Fruit fly (Drosophila melanogaster) ovary, adult (tissue): ENCODE measurements around the gene CG13983.
A peak's percentile ranks its signal among the peaks of the same experiment; 100 is the strongest.

Source experiments
- CG17801 ChIP-seq: fragments of 200-800 bp; optimal IDR thresholded peaks from 2 replicates; lab custom pipeline; 2019; ENCODE audit warnings: missing biosample characterization, mild to moderate bottlenecking, missing genetic modification characterization, moderate library complexity; ENCODE audit not compliant: partially characterized antibody

CG13983 gene

dm6 chr2L:6264390-6264789, at the start of gene CG13983:
Gene CG13983, minus strand, starts transcription at chr2L:6264490.
- no peak for TF ChIP-seq CG17801 (GFP tag; lab: Kevin White, UChicago)

DNA sequence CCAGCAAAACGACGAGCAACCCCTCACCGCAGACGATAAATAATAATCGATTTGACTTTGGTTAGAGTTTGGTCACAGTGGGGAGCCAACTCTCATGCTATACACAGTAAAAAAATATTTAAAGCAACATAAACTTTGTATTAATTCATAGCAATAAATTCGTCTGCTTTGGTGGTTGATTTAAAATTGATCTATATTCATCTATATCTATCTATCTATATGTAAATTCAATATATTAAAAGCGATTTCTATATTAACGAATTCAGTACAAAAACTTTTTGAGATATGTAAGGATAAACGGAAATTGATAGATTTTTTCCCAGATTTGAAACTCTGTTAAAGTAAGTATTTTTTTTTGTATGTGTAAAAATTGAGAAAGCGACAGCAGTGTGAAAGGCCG, 45.6 kb upstream of the CG13983 start:
- TF ChIP-seq CG17801 (GFP tag; lab: Kevin White, UChicago): no peak

DNA sequence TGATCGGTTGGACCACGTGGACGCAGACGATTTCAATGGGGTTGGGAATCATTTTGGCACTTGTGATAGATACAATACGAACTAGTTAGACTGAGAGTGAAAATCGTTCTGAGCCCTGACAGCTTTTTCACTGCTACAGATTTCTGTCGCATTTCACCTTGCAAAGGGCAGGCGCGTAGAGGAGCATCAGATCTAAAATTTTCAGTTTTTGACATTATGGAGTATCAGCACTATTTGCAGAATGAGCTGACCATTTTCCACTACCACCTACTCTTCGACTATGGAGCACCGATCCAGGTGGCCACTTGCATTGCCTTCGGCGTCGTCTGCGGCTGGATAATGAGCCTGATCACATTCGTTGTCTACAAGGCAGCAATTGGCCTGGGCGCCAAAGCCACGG, 44.4 kb upstream of the CG13983 start, which contains the start of the genes CG43922 and CG13984:
CG43922 (minus strand) TSS at position 101 of the 400 bp plus-strand sequence.
CG13984 (plus strand) TSS at position 169 of the 400 bp plus-strand sequence.
- TF ChIP-seq CG17801 (GFP tag; lab: Kevin White, UChicago): no peak

- TF ChIP-seq CG17801 (GFP tag; lab: Kevin White, UChicago): no peak
Observed at dm6 chr2L:6306895-6307294, 42.6 kb upstream of the CG13983 start.

- no peak for TF ChIP-seq CG17801 (GFP tag; lab: Kevin White, UChicago)
Observed at dm6 chr2L:6301616-6302015, 37.3 kb upstream of the CG13983 start.

dm6 chr2L:6291605-6292004, 27.3 kb upstream of the CG13983 start:
- no peak for TF ChIP-seq CG17801 (GFP tag; lab: Kevin White, UChicago)

DNA sequence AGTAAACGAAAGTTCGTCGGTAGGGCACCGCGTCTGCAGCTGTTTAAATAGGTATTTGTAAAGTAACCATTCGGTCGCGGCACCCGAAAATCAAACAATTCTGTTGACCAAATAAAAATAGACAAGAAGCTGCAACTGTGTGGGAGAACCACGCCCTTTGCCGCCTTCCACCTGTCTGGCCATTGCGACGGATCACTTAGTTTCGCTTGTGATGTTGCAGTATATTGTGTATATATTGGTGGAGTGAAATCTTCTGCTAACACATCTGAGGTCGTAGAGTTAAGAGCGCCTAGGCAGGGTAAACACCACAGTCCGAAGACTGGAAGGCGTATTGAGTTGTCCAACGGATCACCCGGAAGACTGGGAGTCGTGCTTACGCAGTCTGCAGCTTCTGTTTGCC, 19.1 kb upstream of the CG13983 start:
- TF ChIP-seq CG17801 (GFP tag; lab: Kevin White, UChicago): no peak

dm6 chr2L:6280328-6280727, 16.0 kb upstream of the CG13983 start:
- TF ChIP-seq CG17801 (GFP tag; lab: Kevin White, UChicago): no peak

DNA sequence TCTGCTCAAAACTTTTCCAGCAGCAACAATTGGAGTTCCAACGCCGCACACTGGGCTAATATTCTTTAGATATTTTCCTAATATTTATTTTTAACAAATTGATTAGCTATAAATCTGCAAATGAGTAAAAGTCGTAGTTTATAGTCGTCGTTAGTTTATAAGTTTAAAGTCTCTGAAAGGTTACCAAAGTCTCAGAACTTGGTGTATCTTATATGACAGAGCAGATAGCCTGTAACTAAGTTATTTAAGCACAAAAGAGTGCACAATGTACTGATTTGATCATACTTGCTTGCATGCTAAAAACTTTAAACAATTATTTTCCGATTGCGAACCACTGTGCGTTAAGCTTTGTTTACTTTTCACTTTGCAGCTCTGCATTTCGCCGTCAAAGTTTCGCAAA, 12.5 kb upstream of the CG13983 start:
- TF ChIP-seq CG17801 (GFP tag; lab: Kevin White, UChicago): peak; percentile 33

DNA sequence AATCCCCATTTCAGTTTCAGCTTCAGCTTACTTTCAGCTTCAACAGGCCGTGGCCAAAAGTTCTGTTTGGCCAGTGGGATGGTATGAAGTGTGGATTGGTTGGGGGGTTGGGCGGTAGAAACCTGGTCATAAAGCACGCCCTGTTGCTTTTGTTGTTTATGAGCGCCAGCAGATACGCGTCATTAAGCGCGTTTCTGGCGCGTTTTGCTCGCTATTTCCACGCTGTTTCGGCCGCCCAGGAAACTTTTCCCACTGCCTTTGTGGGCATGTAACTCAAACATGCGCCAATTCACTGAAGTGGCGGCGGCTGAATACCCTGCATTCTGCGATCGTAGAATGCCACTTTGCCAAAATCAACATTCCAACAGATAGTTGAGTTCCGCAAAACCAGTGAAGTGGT, 11.7 kb upstream of the CG13983 start:
- no peak for TF ChIP-seq CG17801 (GFP tag; lab: Kevin White, UChicago)

DNA sequence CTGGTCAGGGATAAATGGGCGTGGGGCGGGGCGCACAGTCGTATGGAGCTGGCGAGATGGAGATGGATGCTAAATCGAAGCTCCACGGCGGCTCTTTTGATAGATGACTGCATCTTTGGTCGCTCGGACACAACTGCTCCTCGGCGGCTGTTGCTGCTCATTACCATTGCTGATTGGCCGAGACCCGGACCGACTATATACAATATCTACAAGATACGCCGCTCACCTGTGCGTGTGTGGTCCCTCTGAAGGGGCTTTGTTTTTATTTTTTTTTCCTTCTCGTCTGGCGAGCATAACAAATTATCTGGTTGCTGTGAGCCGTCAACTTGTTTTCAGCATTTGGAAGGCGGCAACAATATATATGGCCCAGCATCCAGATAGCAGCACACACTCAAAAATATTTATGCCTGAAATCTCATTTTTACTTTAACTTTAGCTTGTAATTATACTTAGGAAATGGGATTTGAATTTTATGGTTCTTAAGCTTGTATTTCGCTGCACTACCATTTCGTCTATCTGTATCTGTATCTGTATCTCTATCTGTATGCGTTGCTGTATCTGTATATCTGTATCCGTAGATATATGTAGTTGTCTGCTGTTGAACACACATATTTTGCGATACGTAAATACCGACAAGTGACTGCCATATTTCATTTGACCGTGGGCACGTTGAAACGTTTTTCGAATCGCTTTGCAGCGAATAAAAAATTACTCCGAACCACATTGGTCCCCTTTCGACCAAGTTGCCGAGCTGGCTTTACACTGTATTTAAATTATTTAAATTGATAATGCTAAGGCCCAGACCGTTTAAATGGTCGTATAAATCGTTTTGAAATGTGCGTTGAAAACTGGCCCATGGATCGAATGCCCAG, 9.9 kb upstream of the CG13983 start:
- TF ChIP-seq CG17801 (GFP tag; lab: Kevin White, UChicago): no peak

- no peak for TF ChIP-seq CG17801 (GFP tag; lab: Kevin White, UChicago)
Observed at dm6 chr2L:6271384-6271783, 7.1 kb upstream of the CG13983 start.

dm6 chr2L:6259629-6260028, 4.7 kb downstream of the CG13983 start:
- no peak for TF ChIP-seq CG17801 (GFP tag; lab: Kevin White, UChicago)

- no peak for TF ChIP-seq CG17801 (GFP tag; lab: Kevin White, UChicago)
Observed at dm6 chr2L:6255488-6255887, 8.8 kb downstream of the CG13983 start, which contains the start of gene AANATL2. Gene AANATL2, plus strand, starts transcription at chr2L:6255859.

DNA sequence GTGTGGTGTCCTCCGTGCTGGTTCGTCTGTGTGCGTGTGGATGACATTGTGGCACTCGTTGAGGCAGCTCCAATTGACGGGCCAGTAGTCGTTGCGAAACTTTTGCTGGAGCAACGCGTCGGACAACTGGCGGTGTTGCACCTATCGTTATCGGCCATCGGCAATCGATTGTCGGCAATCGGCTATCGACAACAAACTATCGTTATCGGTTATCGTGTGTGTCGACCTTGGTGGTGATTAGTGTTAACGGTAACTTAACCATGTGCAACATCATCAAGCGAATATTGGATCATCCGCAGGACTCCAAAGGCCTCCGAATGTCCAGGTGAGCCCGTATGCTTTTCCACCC, 11.3 kb downstream of the CG13983 start, which contains the start of gene Ddr:
Ddr (plus strand) TSS at position 119 of the 349 bp plus-strand sequence.
- TF ChIP-seq CG17801 (GFP tag; lab: Kevin White, UChicago): no peak
